Worm (Caenorhabditis elegans) whole organism, L3 larva: Measurements from ENCODE around the gene cest-5.2.

Experiments
- R02D3.7 ChIP-seq: fragments of 150-350 bp; optimal IDR thresholded peaks from 2 replicates; lab custom pipeline; 2014; ENCODE audit warnings: missing biosample characterization, missing genetic modification characterization
- ZK546.5 ChIP-seq: sonication (generic microtip); optimal IDR thresholded peaks from 2 replicates; lab custom pipeline; 2017; ENCODE audit warnings: missing biosample characterization, missing genetic modification characterization
- ama-1 ChIP-seq: fragments of 150-350 bp; optimal IDR thresholded peaks from 2 replicates; lab custom pipeline; 2018
- ceh-9 ChIP-seq: sonication (generic microtip); optimal IDR thresholded peaks from 2 replicates; lab custom pipeline; 2018; ENCODE audit warnings: missing biosample characterization, missing genetic modification characterization
- egl-27 ChIP-seq: sonication (generic microtip); optimal IDR thresholded peaks from 4 replicates; lab custom pipeline; 2017; ENCODE audit warnings: missing biosample characterization, missing genetic modification reagents, missing genetic modification characterization
- egl-5 ChIP-seq: fragments of 150-350 bp; optimal IDR thresholded peaks from 2 replicates; lab custom pipeline; 2017; ENCODE audit warnings: missing biosample characterization, missing genetic modification reagents, missing genetic modification characterization, inconsistent platforms
- elt-2 ChIP-seq: sonication (generic microtip); optimal IDR thresholded peaks from 2 replicates; lab custom pipeline; 2016; ENCODE audit warnings: missing genetic modification reagents, mild to moderate bottlenecking, missing genetic modification characterization, missing compliant biosample characterization
- elt-3 ChIP-seq, 3 experiments: fragments of 150-350 bp in 1 of 3; sonication (generic microtip) in 2 of 3; optimal IDR thresholded peaks; 2 replicates in 2 of 3; 4 replicates in 1 of 3; lab custom pipeline; 2014 to 2017; ENCODE audit warnings: missing biosample characterization in 3 of 3, missing genetic modification characterization in 3 of 3
- eor-1 ChIP-seq, 2 experiments: fragments of 150-350 bp; optimal IDR thresholded peaks; 2 replicates each; lab custom pipeline; 2014 to 2018; ENCODE audit warnings: missing biosample characterization in 2 of 2, missing genetic modification characterization in 2 of 2
- fkh-2 ChIP-seq: fragments of 150-350 bp; optimal IDR thresholded peaks from 2 replicates; lab custom pipeline; 2014; ENCODE audit warnings: missing biosample characterization, missing genetic modification reagents, missing genetic modification characterization
- hmg-11 ChIP-seq: sonication (generic microtip); optimal IDR thresholded peaks from 2 replicates; lab custom pipeline; 2016; ENCODE audit warnings: missing genetic modification characterization, missing compliant biosample characterization
- jun-1 ChIP-seq: fragments of 150-350 bp; optimal IDR thresholded peaks from 2 replicates; lab custom pipeline; 2014; ENCODE audit warnings: missing biosample characterization, missing genetic modification reagents, missing genetic modification characterization
- lin-15B ChIP-seq: fragments of 150-350 bp; optimal IDR thresholded peaks from 2 replicates; lab custom pipeline; 2014; ENCODE audit warnings: missing biosample characterization, missing genetic modification characterization
- lin-39 ChIP-seq: fragments of 150-350 bp; optimal IDR thresholded peaks from 2 replicates; lab custom pipeline; 2018; ENCODE audit warnings: missing biosample characterization, missing genetic modification reagents, missing genetic modification characterization
- lsy-12 ChIP-seq: sonication (generic microtip); optimal IDR thresholded peaks from 2 replicates; lab custom pipeline; 2016; ENCODE audit warnings: mild to moderate bottlenecking, missing genetic modification characterization, missing compliant biosample characterization
- mdl-1 ChIP-seq: fragments of 150-350 bp; optimal IDR thresholded peaks from 2 replicates; lab custom pipeline; 2014; ENCODE audit warnings: missing biosample characterization, missing genetic modification characterization
- mml-1 ChIP-seq: fragments of 150-350 bp; sonication (generic microtip); optimal IDR thresholded peaks from 3 replicates; lab custom pipeline; 2014; ENCODE audit warnings: missing biosample characterization, missing genetic modification characterization
- nfya-1 ChIP-seq: sonication (generic microtip); optimal IDR thresholded peaks from 2 replicates; lab custom pipeline; 2017; ENCODE audit warnings: missing genetic modification characterization, mild to moderate bottlenecking, missing compliant biosample characterization, antibody characterized with exemption, moderate library complexity; ENCODE audit not compliant: insufficient read depth
- nhr-12 ChIP-seq: fragments of 150-350 bp; optimal IDR thresholded peaks from 2 replicates; lab custom pipeline; 2014; ENCODE audit warnings: missing biosample characterization, missing genetic modification characterization
- nhr-23 ChIP-seq: fragments of 150-350 bp; optimal IDR thresholded peaks from 2 replicates; lab custom pipeline; 2014; ENCODE audit warnings: missing biosample characterization, missing genetic modification reagents, missing genetic modification characterization
- nhr-237 ChIP-seq: fragments of 150-350 bp; optimal IDR thresholded peaks from 2 replicates; lab custom pipeline; 2014; ENCODE audit warnings: missing biosample characterization, missing genetic modification characterization
- nhr-25 ChIP-seq: sonication (generic microtip); optimal IDR thresholded peaks from 2 replicates; lab custom pipeline; 2017; ENCODE audit warnings: missing biosample characterization, missing genetic modification characterization
- nhr-43 ChIP-seq: sonication (generic microtip); optimal IDR thresholded peaks from 2 replicates; lab custom pipeline; 2016; ENCODE audit warnings: mild to moderate bottlenecking, missing genetic modification characterization, missing compliant biosample characterization; ENCODE audit not compliant: poor library complexity, severe bottlenecking
- nhr-67 ChIP-seq: fragments of 150-350 bp; optimal IDR thresholded peaks from 2 replicates; lab custom pipeline; 2014; ENCODE audit warnings: missing biosample characterization, missing genetic modification characterization
- nhr-76 ChIP-seq: fragments of 150-350 bp; sonication (generic microtip); optimal IDR thresholded peaks from 5 replicates; lab custom pipeline; 2014; ENCODE audit warnings: missing biosample characterization, missing genetic modification characterization
- nhr-77 ChIP-seq: fragments of 150-350 bp; optimal IDR thresholded peaks from 2 replicates; lab custom pipeline; 2014; ENCODE audit warnings: missing biosample characterization, missing genetic modification characterization
- pha-4 ChIP-seq: fragments of 150-350 bp; optimal IDR thresholded peaks from 2 replicates; lab custom pipeline; 2014; ENCODE audit warnings: missing biosample characterization, missing genetic modification reagents, missing genetic modification characterization
- pqm-1 ChIP-seq: fragments of 150-350 bp; optimal IDR thresholded peaks from 2 replicates; lab custom pipeline; 2017; ENCODE audit warnings: missing biosample characterization, missing genetic modification characterization, inconsistent platforms
- sea-2 ChIP-seq: fragments of 150-350 bp; sonication (generic microtip); optimal IDR thresholded peaks from 4 replicates; lab custom pipeline; 2014; ENCODE audit warnings: missing biosample characterization, missing genetic modification reagents, missing genetic modification characterization
- unc-62 ChIP-seq: fragments of 150-350 bp; sonication (generic microtip); optimal IDR thresholded peaks from 4 replicates; lab custom pipeline; 2014; ENCODE audit warnings: missing biosample characterization, missing genetic modification reagents, missing genetic modification characterization
- ztf-4 ChIP-seq: fragments of 150-350 bp; optimal IDR thresholded peaks from 2 replicates; lab custom pipeline; 2014; ENCODE audit warnings: missing biosample characterization, missing genetic modification characterization

Gene cest-5.2

ce11 chrIV:6652479-6653022 is 24.8 kb upstream of the cest-5.2 start:
- no peak for TF ChIP-seq nhr-12 (tag; lab: Kevin White, UChicago)
- TF ChIP-seq pha-4: no peak
- TF ChIP-seq nhr-25 (tag; lab: Kevin White, UChicago): peak; percentile 31
- no peak for TF ChIP-seq mml-1 (tag; lab: Kevin White, UChicago)
- TF ChIP-seq nhr-67 (tag; lab: Kevin White, UChicago): no peak
- TF ChIP-seq sea-2: no peak
- peak in 1 of 3 experiments; percentile 29 for TF ChIP-seq elt-3 (tag; optimal IDR thresholded peaks at IDR 0.05; lab: Kevin White, UChicago)
- peak; percentile 20 for TF ChIP-seq nhr-43 (tag; lab: Kevin White, UChicago)
- TF ChIP-seq nhr-237 (tag; lab: Kevin White, UChicago): no peak
- no peak for TF ChIP-seq egl-5 (tag; lab: Kevin White, UChicago)

- no peak for TF ChIP-seq ama-1 (lab: Kevin White, UChicago)
- peak; percentile 30 for TF ChIP-seq nfya-1
- TF ChIP-seq nhr-25 (tag; lab: Kevin White, UChicago): peak; percentile 26
- TF ChIP-seq fkh-2 (tag; lab: Kevin White, UChicago): no peak
- peak; percentile 27 for TF ChIP-seq hmg-11 (tag; lab: Kevin White, UChicago)
- no peak for TF ChIP-seq elt-3 (tag; optimal IDR thresholded peaks at IDR 0.05; lab: Kevin White, UChicago)
- TF ChIP-seq lsy-12 (tag; lab: Kevin White, UChicago): no peak
Measured at ce11 chrIV:6648625-6649024, 20.9 kb upstream of the cest-5.2 start.

ce11 chrIV:6646905-6647304 is 19.2 kb upstream of the cest-5.2 start:
- TF ChIP-seq ztf-4 (tag; lab: Kevin White, UChicago) (no peak), egl-5 (tag; lab: Kevin White, UChicago) (no peak), ceh-9 (tag; lab: Kevin White, UChicago) (no peak), ZK546.5 (tag; lab: Kevin White, UChicago) (no peak), nhr-25 (tag; lab: Kevin White, UChicago) (no peak)

DNA sequence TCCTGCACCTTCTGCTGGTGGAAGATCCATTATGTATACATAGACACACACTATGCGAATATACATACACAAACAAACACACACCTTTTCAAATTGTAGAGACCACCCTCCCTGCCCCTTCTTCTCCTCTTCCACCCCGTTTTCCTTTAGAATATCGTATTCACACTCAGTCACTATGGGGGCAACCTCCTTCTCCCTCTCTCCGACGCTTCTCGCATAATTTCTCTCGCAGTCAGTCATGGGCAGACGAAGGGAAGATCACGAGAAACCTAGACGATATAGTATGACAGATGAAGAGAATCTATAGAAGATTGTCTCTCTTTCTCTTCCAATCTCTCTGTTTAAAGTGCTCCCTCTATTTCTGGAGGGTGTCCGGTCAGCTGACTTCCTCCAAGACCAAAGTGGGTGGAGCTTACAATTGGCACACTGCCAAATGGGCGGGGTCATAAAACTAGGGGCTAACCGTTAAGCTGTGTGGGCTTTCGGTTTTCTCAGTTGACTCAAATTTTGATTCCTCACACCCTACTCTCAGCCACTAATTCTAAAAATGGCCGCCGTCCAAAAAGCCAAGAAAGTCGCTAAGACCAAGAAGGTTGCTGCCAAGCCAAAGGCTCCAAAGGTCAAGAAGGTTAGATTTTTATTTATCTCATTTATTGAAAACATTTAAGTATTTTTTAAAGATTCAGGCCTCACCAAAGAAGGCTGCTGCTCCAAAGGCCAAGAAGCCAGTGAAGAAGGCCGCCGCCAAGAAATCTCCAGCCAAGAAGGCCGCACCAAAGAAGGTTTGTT is 18.3 kb upstream of the cest-5.2 start, which contains the start of gene hil-7:
TSS of gene hil-7 (plus strand) at position 446 of the 789 bp plus-strand sequence.
- TF ChIP-seq pha-4 (peak; percentile 25), lin-39 (tag; lab: Kevin White, UChicago) (no peak), nhr-23 (tag; lab: Kevin White, UChicago) (peak; percentile 35), nfya-1 (peak; percentile 41), lin-15B (tag; lab: Kevin White, UChicago) (peak; percentile 3), pqm-1 (tag; lab: Kevin White, UChicago) (no peak), elt-2 (tag; lab: Kevin White, UChicago) (peak; percentile 30), jun-1 (peak; percentile 1), sea-2 (peak; percentile 24), nhr-25 (tag; lab: Kevin White, UChicago) (peak; percentile 27)

DNA sequence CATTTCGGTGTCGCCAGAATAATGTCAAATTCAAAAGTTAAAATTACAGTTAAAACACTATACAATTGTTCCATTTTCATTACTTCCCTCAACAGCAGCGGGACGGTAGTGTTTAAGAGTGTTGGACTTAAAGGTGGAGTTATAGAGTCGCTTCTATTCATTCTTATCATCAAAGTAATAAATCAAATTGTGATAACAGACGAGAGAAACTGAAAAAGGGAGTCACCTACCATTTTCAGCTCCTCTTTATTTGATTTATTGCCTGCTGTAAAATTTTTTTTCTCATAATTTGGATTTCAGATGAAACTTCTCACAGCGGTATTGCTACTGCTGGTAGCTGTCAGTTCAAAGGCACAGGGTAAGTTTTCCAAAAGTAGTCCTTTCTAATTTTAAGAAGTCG is 12.2 kb upstream of the cest-5.2 start, which contains the start of gene C01B10.6:
TSS of gene C01B10.6 (plus strand) at position 301 of the 400 bp plus-strand sequence.
- TF ChIP-seq mdl-1 (tag; lab: Kevin White, UChicago) (no peak), elt-2 (tag; lab: Kevin White, UChicago) (peak; percentile 38), nhr-23 (tag; lab: Kevin White, UChicago) (no peak)

- TF ChIP-seq nhr-76 (no peak), ztf-4 (tag; lab: Kevin White, UChicago) (no peak), egl-27 (tag; lab: Kevin White, UChicago) (no peak), lin-15B (tag; lab: Kevin White, UChicago) (no peak), ZK546.5 (tag; lab: Kevin White, UChicago) (no peak), unc-62 (GFP tag; lab: Kevin White, UChicago) (no peak), R02D3.7 (tag; lab: Kevin White, UChicago) (no peak), nhr-77 (tag; lab: Kevin White, UChicago) (no peak), eor-1 (tag; optimal IDR thresholded peaks at IDR 0.05; lab: Kevin White, UChicago) (no peak), pqm-1 (tag; lab: Kevin White, UChicago) (no peak)
Measured at ce11 chrIV:6638256-6638655, 10.5 kb upstream of the cest-5.2 start, which contains the start of gene C01B10.7. Gene C01B10.7 (plus strand): TSS chrIV:6638556.
